Fruit fly (Drosophila melanogaster) whole organism, embryonic: Measurements from ENCODE around the gene CG17839.

Experiments
- Abd-B ChIP-seq: fragments of 200-800 bp; sonication (Bioruptor generic); optimal IDR thresholded peaks from 2 replicates; lab custom pipeline; 2018; ENCODE audit warnings: missing biosample characterization, mild to moderate bottlenecking, missing genetic modification characterization, moderate library complexity
- Aef1 ChIP-seq: fragments of 200-800 bp; sonication (Bioruptor generic); IDR thresholded peaks from 3 replicates; pipeline ENCODE4 v1.3.6; 2022; ENCODE audit warnings: missing biosample characterization, missing genetic modification characterization
- Atf6 ChIP-seq: fragments of 200-800 bp; sonication (Bioruptor generic); IDR thresholded peaks from 2 replicates; pipeline ENCODE4 v1.3.6; 2022; ENCODE audit warnings: missing biosample characterization, missing genetic modification characterization
- B-H1 ChIP-seq: fragments of 200-800 bp; sonication (Bioruptor generic); IDR thresholded peaks from 3 replicates; pipeline ENCODE4 v1.3.6; 2022; ENCODE audit warnings: missing biosample characterization, missing genetic modification characterization
- CG10565 ChIP-seq: fragments of 200-800 bp; sonication (Bioruptor generic); optimal IDR thresholded peaks from 3 replicates; lab custom pipeline; 2016; ENCODE audit warnings: missing biosample characterization, mild to moderate bottlenecking, missing genetic modification characterization
- CG11247 ChIP-seq: fragments of 200-800 bp; sonication (Bioruptor generic); IDR thresholded peaks from 2 replicates; pipeline ENCODE4 v1.3.6; 2022; ENCODE audit warnings: missing biosample characterization, missing genetic modification characterization
- CG11560 ChIP-seq: fragments of 200-800 bp; sonication (Bioruptor generic); IDR thresholded peaks from 3 replicates; pipeline ENCODE4 v1.3.6; 2022; ENCODE audit warnings: missing biosample characterization, missing genetic modification characterization
- CG12071 ChIP-seq: fragments of 200-800 bp; sonication (Bioruptor generic); optimal IDR thresholded peaks from 3 replicates; lab custom pipeline; 2018; ENCODE audit warnings: missing biosample characterization, mild to moderate bottlenecking, missing genetic modification characterization
- CG12769 ChIP-seq: fragments of 200-800 bp; sonication (Bioruptor generic); optimal IDR thresholded peaks from 2 replicates; lab custom pipeline; 2019; ENCODE audit warnings: missing biosample characterization, mild to moderate bottlenecking, missing genetic modification characterization, moderate library complexity
- CG12942 ChIP-seq: fragments of 200-800 bp; sonication (Bioruptor generic); optimal IDR thresholded peaks from 3 replicates; lab custom pipeline; 2016; ENCODE audit warnings: missing biosample characterization, missing genetic modification characterization
- CG15601 ChIP-seq: fragments of 200-800 bp; sonication (Bioruptor generic); optimal IDR thresholded peaks from 3 replicates; lab custom pipeline; 2019; ENCODE audit warnings: missing biosample characterization, mild to moderate bottlenecking, missing genetic modification characterization, moderate library complexity
- CG17359 ChIP-seq: fragments of 200-800 bp; sonication (Bioruptor generic); optimal IDR thresholded peaks from 3 replicates; lab custom pipeline; 2018; ENCODE audit warnings: missing biosample characterization, mild to moderate bottlenecking, missing genetic modification characterization, moderate library complexity
- CG18011 ChIP-seq: fragments of 200-800 bp; sonication (Bioruptor generic); optimal IDR thresholded peaks from 2 replicates; lab custom pipeline; 2017; ENCODE audit warnings: missing biosample characterization, missing genetic modification characterization, mild to moderate bottlenecking, moderate library complexity, missing genotype
- CG32532 ChIP-seq: fragments of 200-800 bp; sonication (Bioruptor generic); IDR thresholded peaks from 2 replicates; pipeline ENCODE4 v1.3.6; 2022; ENCODE audit warnings: missing biosample characterization, missing genetic modification characterization
- CG3281 ChIP-seq: fragments of 200-800 bp; sonication (Bioruptor generic); optimal IDR thresholded peaks from 3 replicates; lab custom pipeline; 2017; ENCODE audit warnings: missing biosample characterization, mild to moderate bottlenecking, missing genetic modification characterization
- CG43689 ChIP-seq: fragments of 200-800 bp; sonication (Bioruptor generic); IDR thresholded peaks from 2 replicates; pipeline ENCODE4 v1.3.6; 2022; ENCODE audit warnings: missing biosample characterization, missing genetic modification characterization
- CG4707 ChIP-seq: fragments of 200-800 bp; sonication (Bioruptor generic); optimal IDR thresholded peaks from 2 replicates; lab custom pipeline; 2018; ENCODE audit warnings: missing biosample characterization, mild to moderate bottlenecking, missing genetic modification characterization, moderate library complexity
- CG6254 ChIP-seq: fragments of 200-800 bp; sonication (Bioruptor generic); optimal IDR thresholded peaks from 3 replicates; lab custom pipeline; 2017; ENCODE audit warnings: mild to moderate bottlenecking, missing biosample characterization, missing genetic modification reagents, missing genetic modification characterization
- CG6765 ChIP-seq: fragments of 200-800 bp; sonication (Bioruptor generic); optimal IDR thresholded peaks from 3 replicates; lab custom pipeline; 2017; ENCODE audit warnings: missing biosample characterization, mild to moderate bottlenecking, missing genetic modification characterization
- CG7271 ChIP-seq: fragments of 200-800 bp; sonication (Bioruptor generic); optimal IDR thresholded peaks from 2 replicates; lab custom pipeline; 2018; ENCODE audit warnings: missing biosample characterization, mild to moderate bottlenecking, missing genetic modification characterization, moderate library complexity
- CG8089 ChIP-seq: fragments of 200-800 bp; sonication (Bioruptor generic); optimal IDR thresholded peaks from 3 replicates; lab custom pipeline; 2016; ENCODE audit warnings: missing biosample characterization, missing genetic modification characterization
- CG8281 ChIP-seq: fragments of 200-800 bp; sonication (Bioruptor generic); optimal IDR thresholded peaks from 2 replicates; lab custom pipeline; 2018; ENCODE audit warnings: missing biosample characterization, mild to moderate bottlenecking, missing genetic modification characterization, moderate library complexity
- CG8359 ChIP-seq: fragments of 200-800 bp; sonication (Bioruptor generic); optimal IDR thresholded peaks from 2 replicates; lab custom pipeline; 2017; ENCODE audit warnings: missing biosample characterization, mild to moderate bottlenecking, missing genetic modification characterization, borderline replicate concordance
- CG8478 ChIP-seq: fragments of >200 bp; optimal IDR thresholded peaks from 2 replicates; lab custom pipeline; 2018
- CG8944 ChIP-seq: fragments of 200-800 bp; sonication (Bioruptor generic); optimal IDR thresholded peaks from 3 replicates; lab custom pipeline; 2016; ENCODE audit warnings: missing biosample characterization, missing genetic modification characterization
- Dad ChIP-seq: fragments of 200-800 bp; sonication (Bioruptor generic); optimal IDR thresholded peaks from 3 replicates; lab custom pipeline; 2016; ENCODE audit warnings: missing biosample characterization, missing genetic modification characterization
- Lhr ChIP-seq: fragments of 200-800 bp; sonication (Bioruptor generic); optimal IDR thresholded peaks from 3 replicates; lab custom pipeline; 2017; ENCODE audit warnings: mild to moderate bottlenecking, missing biosample characterization, missing genetic modification reagents, missing genetic modification characterization
- Xrp1 ChIP-seq: fragments of 200-800 bp; sonication (Bioruptor generic); IDR thresholded peaks from 2 replicates; pipeline ENCODE4 v1.3.6; 2022; ENCODE audit warnings: missing biosample characterization, missing genetic modification characterization
- ara ChIP-seq: fragments of 200-800 bp; sonication (Bioruptor generic); IDR thresholded peaks from 2 replicates; pipeline ENCODE4 v1.3.6; 2022; ENCODE audit warnings: missing biosample characterization, missing genetic modification characterization
- croc ChIP-seq: fragments of 200-800 bp; sonication (Bioruptor generic); conservative IDR thresholded peaks from 3 replicates; pipeline ENCODE4 v1.3.6; 2022; ENCODE audit warnings: missing biosample characterization, missing genetic modification characterization
- crol ChIP-seq: fragments of 200-800 bp; sonication (Bioruptor generic); IDR thresholded peaks from 2 replicates; pipeline ENCODE4 v1.3.6; 2022; ENCODE audit warnings: missing biosample characterization, missing genetic modification characterization
- crp ChIP-seq, 2 experiments: fragments of 200-800 bp; sonication (Bioruptor generic); optimal IDR thresholded peaks; 2 replicates in 1 of 2; 3 replicates in 1 of 2; lab custom pipeline; 2017; ENCODE audit warnings: missing biosample characterization in 2 of 2, missing genetic modification characterization in 2 of 2, mild to moderate bottlenecking in 1 of 2, moderate library complexity in 1 of 2
- dan ChIP-seq: fragments of 200-800 bp; sonication (Bioruptor generic); IDR thresholded peaks from 2 replicates; pipeline ENCODE4 v1.3.6; 2022; ENCODE audit warnings: missing biosample characterization, missing genetic modification characterization
- dysf ChIP-seq: fragments of 200-800 bp; sonication (Bioruptor generic); IDR thresholded peaks from 3 replicates; pipeline ENCODE4 v1.3.6; 2022; ENCODE audit warnings: missing biosample characterization, missing genetic modification characterization
- esg ChIP-seq: fragments of 200-800 bp; sonication (Bioruptor generic); conservative IDR thresholded peaks from 2 replicates; pipeline ENCODE4 v1.3.6; 2022; ENCODE audit warnings: missing biosample characterization, missing genetic modification characterization
- gce ChIP-seq: fragments of 200-800 bp; sonication (Bioruptor generic); IDR thresholded peaks from 3 replicates; pipeline ENCODE4 v1.3.6; 2022; ENCODE audit warnings: missing biosample characterization, missing genetic modification characterization
- gsb-n ChIP-seq: fragments of 200-800 bp; sonication (Bioruptor generic); optimal IDR thresholded peaks from 3 replicates; lab custom pipeline; 2018; ENCODE audit warnings: missing biosample characterization, mild to moderate bottlenecking, missing genetic modification characterization
- luna ChIP-seq: fragments of 200-800 bp; sonication (Bioruptor generic); optimal IDR thresholded peaks from 2 replicates; lab custom pipeline; 2016; ENCODE audit warnings: missing biosample characterization, missing genetic modification characterization
- nom ChIP-seq: fragments of 200-800 bp; sonication (Bioruptor generic); optimal IDR thresholded peaks from 2 replicates; lab custom pipeline; 2017; ENCODE audit warnings: missing biosample characterization, missing genetic modification characterization, mild to moderate bottlenecking, moderate library complexity, missing genetic modification reagents
- onecut ChIP-seq: fragments of 200-800 bp; sonication (Bioruptor generic); IDR thresholded peaks from 2 replicates; pipeline ENCODE4 v1.3.6; 2022; ENCODE audit warnings: missing biosample characterization, missing genetic modification characterization
- pita ChIP-seq: fragments of 200-800 bp; sonication (Bioruptor generic); optimal IDR thresholded peaks from 2 replicates; lab custom pipeline; 2017; ENCODE audit warnings: missing biosample characterization, mild to moderate bottlenecking, missing genetic modification characterization
- pros ChIP-seq: fragments of 200-800 bp; sonication (Bioruptor generic); optimal IDR thresholded peaks from 3 replicates; lab custom pipeline; 2019; ENCODE audit warnings: missing biosample characterization, mild to moderate bottlenecking, missing genetic modification characterization, moderate library complexity
- salm ChIP-seq: fragments of 200-800 bp; sonication (Bioruptor generic); optimal IDR thresholded peaks from 2 replicates; lab custom pipeline; 2018; ENCODE audit warnings: missing biosample characterization, mild to moderate bottlenecking, missing genetic modification characterization
- slou ChIP-seq: fragments of 200-800 bp; sonication (Bioruptor generic); optimal IDR thresholded peaks from 3 replicates; lab custom pipeline; 2016; ENCODE audit warnings: missing biosample characterization, missing genetic modification characterization
- slp2 ChIP-seq: fragments of 200-800 bp; sonication (Bioruptor generic); optimal IDR thresholded peaks from 2 replicates; lab custom pipeline; 2016; ENCODE audit warnings: missing biosample characterization, missing genetic modification characterization
- stwl ChIP-seq: fragments of 200-800 bp; sonication (Bioruptor generic); optimal IDR thresholded peaks from 3 replicates; lab custom pipeline; 2018; ENCODE audit warnings: missing biosample characterization, mild to moderate bottlenecking, missing genetic modification characterization, moderate library complexity
- tin ChIP-seq: fragments of 200-800 bp; sonication (Bioruptor generic); optimal IDR thresholded peaks from 3 replicates; lab custom pipeline; 2016; ENCODE audit warnings: missing biosample characterization, missing genetic modification characterization
- tup ChIP-seq: fragments of 200-800 bp; sonication (Bioruptor generic); optimal IDR thresholded peaks from 2 replicates; lab custom pipeline; 2016; ENCODE audit warnings: missing biosample characterization, mild to moderate bottlenecking, missing genetic modification characterization, moderate library complexity
- unpg ChIP-seq: fragments of 200-800 bp; sonication (Bioruptor generic); optimal IDR thresholded peaks from 3 replicates; lab custom pipeline; 2018; ENCODE audit warnings: missing biosample characterization, mild to moderate bottlenecking, missing genetic modification characterization, moderate library complexity
- wek ChIP-seq: fragments of 200-800 bp; sonication (Bioruptor generic); optimal IDR thresholded peaks from 3 replicates; lab custom pipeline; 2018; ENCODE audit warnings: missing biosample characterization, mild to moderate bottlenecking, missing genetic modification characterization, moderate library complexity
- yki ChIP-seq: fragments of >200 bp; optimal IDR thresholded peaks from 3 replicates; lab custom pipeline; 2018

Gene CG17839

dm6 chr3L:14784949-14785408 is 20.0 kb upstream of the CG17839 start (continued):
- TF ChIP-seq crp (GFP tag; optimal IDR thresholded peaks at IDR 0.05; lab: Kevin White, UChicago) (peak in 1 of 2 experiments; percentile 49), tup (GFP tag; lab: Kevin White, UChicago) (peak; percentile 77), CG3281 (GFP tag; lab: Kevin White, UChicago) (peak; percentile 98), nom (GFP tag; lab: Kevin White, UChicago) (no peak), gce (GFP tag; lab: Robert Waterston, UW) (peak; percentile 61; the same call in 2 of the 3 replicates), unpg (GFP tag; lab: Kevin White, UChicago) (peak; percentile 96), CG8478 (lab: Kevin White, UChicago) (no peak), CG8089 (GFP tag; lab: Kevin White, UChicago) (peak; percentile 91), slp2 (peak; percentile 93), CG43689 (GFP tag; lab: Robert Waterston, UW) (peak; percentile 81), ara (peak; percentile 91), CG4707 (GFP tag; lab: Kevin White, UChicago) (peak; percentile 90), wek (GFP tag; lab: Kevin White, UChicago) (peak; percentile 76), CG6765 (GFP tag; lab: Kevin White, UChicago) (peak; percentile 97), CG8944 (GFP tag; lab: Kevin White, UChicago) (peak; percentile 88), tin (peak; percentile 95), CG12942 (peak; percentile 93), croc (peak; percentile 90), Dad (peak; percentile 87), CG18011 (peak; percentile 86), CG11247 (GFP tag; lab: Robert Waterston, UW) (peak; percentile 82), CG32532 (GFP tag; lab: Robert Waterston, UW) (peak; percentile 92), onecut (GFP tag; lab: Robert Waterston, UW) (peak; percentile 85), CG10565 (GFP tag; lab: Kevin White, UChicago) (peak; percentile 92), Aef1 (GFP tag; lab: Robert Waterston, UW) (peak; percentile 81), dan (no peak; the same call in 1 of the 2 replicates), pros (GFP tag; lab: Kevin White, UChicago) (peak; percentile 12), luna (GFP tag; lab: Kevin White, UChicago) (peak; percentile 77), dysf (GFP tag; lab: Robert Waterston, UW) (peak; percentile 96), B-H1 (GFP tag; lab: Robert Waterston, UW) (peak; percentile 67; the same call in 1 of the 3 replicates), CG17359 (tag; lab: Kevin White, UChicago) (peak; percentile 96), Atf6 (GFP tag; lab: Robert Waterston, UW) (peak; percentile 95), esg (GFP tag; lab: Robert Waterston, UW) (peak; percentile 91), CG12769 (peak; percentile 86), gsb-n (tag; lab: Kevin White, UChicago) (peak; percentile 96), slou (GFP tag; lab: Kevin White, UChicago) (peak; percentile 87), CG11560 (peak; percentile 81), yki (lab: Kevin White, UChicago) (peak; percentile 16), Xrp1 (GFP tag; lab: Robert Waterston, UW) (peak; percentile 94), CG8281 (peak; percentile 88), CG15601 (tag; lab: Kevin White, UChicago) (peak; percentile 96), CG7271 (peak; percentile 85), pita (GFP tag; lab: Kevin White, UChicago) (no peak), CG6254 (GFP tag; lab: Kevin White, UChicago) (peak; percentile 96), crol (GFP tag; lab: Robert Waterston, UW) (peak; percentile 30; the same call in 1 of the 2 replicates), Abd-B (GFP tag; lab: Kevin White, UChicago) (peak; percentile 97), stwl (tag; lab: Kevin White, UChicago) (peak; percentile 49), CG12071 (GFP tag; lab: Kevin White, UChicago) (peak; percentile 95), salm (peak; percentile 95), CG8359 (GFP tag; lab: Kevin White, UChicago) (peak; percentile 92), Lhr (peak; percentile 93)
